Worm (Caenorhabditis elegans): Measurements from ENCODE around the gene Y67D8A.2.
A peak's percentile ranks its signal among the peaks of the same experiment; 100 is the strongest.

The Y67D8A.2 gene

DNA sequence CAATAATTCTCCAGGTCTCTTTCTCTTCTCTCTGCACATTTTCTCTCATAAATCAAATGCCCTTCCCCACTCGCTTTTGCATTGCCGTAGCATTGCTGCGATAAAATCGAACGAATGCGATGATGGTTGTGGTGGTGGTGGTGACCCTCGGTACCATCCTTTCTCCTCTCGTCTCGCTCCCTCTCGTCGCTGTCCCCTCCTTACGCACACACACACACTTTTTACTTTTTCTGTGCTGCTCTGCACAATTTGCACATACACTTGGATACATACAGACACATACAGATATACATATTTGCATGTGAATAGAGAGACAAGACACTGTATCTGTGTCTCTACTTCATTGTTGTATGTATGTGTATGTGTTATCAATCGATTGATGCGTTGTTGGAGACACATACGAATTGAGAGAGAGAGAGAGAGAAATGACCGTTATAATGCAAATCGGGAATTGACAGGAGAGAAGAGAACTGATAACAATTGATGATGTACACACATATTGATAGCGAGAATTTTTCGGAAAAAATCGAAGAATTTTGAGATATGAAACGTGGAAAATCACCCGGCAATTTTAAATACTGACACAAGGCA is 5.4 kb downstream of the Y67D8A.2 start (continued):
- TF ChIP-seq nhr-47 (tag; optimal IDR thresholded peaks at IDR 0.05) = peak; percentile 25
- TF ChIP-seq nhr-76 (tag; optimal IDR thresholded peaks at IDR 0.05) = no peak
- TF ChIP-seq xbp-1 (tag; optimal IDR thresholded peaks at IDR 0.05) = peak; percentile 9
- no peak for TF ChIP-seq nhr-77 (tag; optimal IDR thresholded peaks at IDR 0.05)
- peak; percentile 82 for TF ChIP-seq blmp-1 (tag; optimal IDR thresholded peaks at IDR 0.05)
- no peak for TF ChIP-seq C04F5.9 (tag; optimal IDR thresholded peaks at IDR 0.05)
- no peak for TF ChIP-seq nhr-28 (tag; optimal IDR thresholded peaks at IDR 0.05)
- no peak for TF ChIP-seq fkh-10 (GFP tag; optimal IDR thresholded peaks at IDR 0.05)
- no peak for TF ChIP-seq tlp-1 (tag; optimal IDR thresholded peaks at IDR 0.05)
- peak; percentile 64 for TF ChIP-seq snu-23 (GFP tag; optimal IDR thresholded peaks at IDR 0.05)

DNA sequence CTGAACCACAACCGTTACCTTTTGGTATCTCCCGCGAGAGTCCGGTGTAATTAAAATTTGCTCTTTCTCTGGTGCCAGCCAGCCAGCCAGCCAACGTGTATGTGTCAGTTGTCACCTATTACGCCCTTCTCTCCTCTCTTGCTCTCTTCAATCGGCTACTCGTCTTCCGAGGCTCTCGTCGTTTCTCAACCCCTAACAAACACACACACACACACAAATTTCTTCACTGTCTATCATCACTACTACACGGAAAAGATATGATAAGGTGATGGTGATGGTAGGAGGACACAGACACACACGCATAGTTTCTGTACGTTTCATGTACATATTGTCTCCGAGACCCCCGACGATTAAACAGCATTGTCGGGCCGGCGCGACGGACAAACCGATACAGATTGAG is 9.4 kb downstream of the Y67D8A.2 start:
- no peak for TF ChIP-seq xbp-1 (tag; optimal IDR thresholded peaks at IDR 0.05)
- no peak for TF ChIP-seq nhr-11 (tag; optimal IDR thresholded peaks at IDR 0.05)
- no peak for TF ChIP-seq zag-1 (tag; optimal IDR thresholded peaks at IDR 0.05)
- peak in 1 of 6 experiments; percentile 25 for TF ChIP-seq elt-3 (tag; optimal IDR thresholded peaks at IDR 0.05)
- TF ChIP-seq hlh-17 (GFP tag; optimal IDR thresholded peaks at IDR 0.05; ENCODE audit: borderline replicate concordance) = no peak
- TF ChIP-seq lin-39 (tag; optimal IDR thresholded peaks at IDR 0.05) = no peak
- no peak for TF ChIP-seq sup-37 (GFP tag; optimal IDR thresholded peaks at IDR 0.05)
- no peak for TF ChIP-seq unc-98 (GFP tag; IDR thresholded peaks at IDR 0.05)
- TF ChIP-seq lin-13 (GFP tag; optimal IDR thresholded peaks at IDR 0.05) = no peak
- TF ChIP-seq nhr-12 (tag; optimal IDR thresholded peaks at IDR 0.05) = no peak
- TF ChIP-seq pax-3 (tag; optimal IDR thresholded peaks at IDR 0.05) = no peak
- TF ChIP-seq nhr-84 (tag; optimal IDR thresholded peaks at IDR 0.05) = no peak
- TF ChIP-seq ceh-8 (GFP tag; optimal IDR thresholded peaks at IDR 0.05) = no peak
- no peak for TF ChIP-seq hlh-4 (tag; optimal IDR thresholded peaks at IDR 0.05)
- no peak for TF ChIP-seq fkh-8 (tag; optimal IDR thresholded peaks at IDR 0.05)
- TF ChIP-seq unc-86 (tag; optimal IDR thresholded peaks at IDR 0.05) = no peak
- TF ChIP-seq egl-27 (tag; optimal IDR thresholded peaks at IDR 0.05) = no peak
- TF ChIP-seq nhr-19 (GFP tag; conservative IDR thresholded peaks at IDR 0.05) = peak; percentile 39
- TF ChIP-seq grh-1 (GFP tag; IDR thresholded peaks at IDR 0.05) = no peak
- TF ChIP-seq unc-30 (tag; optimal IDR thresholded peaks at IDR 0.05) = no peak
- no peak for TF ChIP-seq ceh-88 (GFP tag; IDR thresholded peaks at IDR 0.05)
- peak in 1 of 2 experiments; percentile 15 for TF ChIP-seq lsy-2 (tag; optimal IDR thresholded peaks at IDR 0.05)
- no peak for TF ChIP-seq mdl-1 (tag; optimal IDR thresholded peaks at IDR 0.05)
- TF ChIP-seq snu-23 (GFP tag; optimal IDR thresholded peaks at IDR 0.05) = peak; percentile 40
- no peak for TF ChIP-seq isw-1 (GFP tag; IDR thresholded peaks at IDR 0.05)
- TF ChIP-seq alr-1 (tag; optimal IDR thresholded peaks at IDR 0.05; ENCODE audit: borderline replicate concordance) = no peak
- TF ChIP-seq nhr-85 (tag) = no peak
- no peak for TF ChIP-seq mab-9 (GFP tag; IDR thresholded peaks at IDR 0.05)
- no peak for TF ChIP-seq ceh-90 (tag; optimal IDR thresholded peaks at IDR 0.05)
- TF ChIP-seq C16A3.4 (tag; optimal IDR thresholded peaks at IDR 0.05) = no peak
- TF ChIP-seq lin-35 (GFP tag; optimal IDR thresholded peaks at IDR 0.05) = peak in 1 of 2 experiments; percentile 9
- TF ChIP-seq ama-1 (optimal IDR thresholded peaks at IDR 0.05) = no peak
- TF ChIP-seq nhr-71 (tag; optimal IDR thresholded peaks at IDR 0.05) = peak; percentile 59
- no peak for TF ChIP-seq efl-3 (GFP tag; optimal IDR thresholded peaks at IDR 0.05)
- TF ChIP-seq rnt-1 (tag; optimal IDR thresholded peaks at IDR 0.05) = peak; percentile 60
- no peak for TF ChIP-seq lir-3 (tag; optimal IDR thresholded peaks at IDR 0.05; ENCODE audit: poor library complexity)
- no peak for TF ChIP-seq pag-3 (tag; optimal IDR thresholded peaks at IDR 0.05; ENCODE audit: borderline replicate concordance, insufficient read depth)
- TF ChIP-seq nhr-20 (tag; optimal IDR thresholded peaks at IDR 0.05) = peak; percentile 33
- TF ChIP-seq tlp-1 (tag; optimal IDR thresholded peaks at IDR 0.05) = no peak
- TF ChIP-seq efl-1 (optimal IDR thresholded peaks at IDR 0.05) = no peak
- peak in 1 of 2 experiments; percentile 83 for TF ChIP-seq efl-1 (GFP tag; optimal IDR thresholded peaks at IDR 0.05 in 1 of 2)
- no peak for TF ChIP-seq ztf-4 (tag; optimal IDR thresholded peaks at IDR 0.05)
- peak; percentile 63 for TF ChIP-seq lin-14 (GFP tag; optimal IDR thresholded peaks at IDR 0.05)
- no peak for TF ChIP-seq egl-13 (tag; optimal IDR thresholded peaks at IDR 0.05)
